Worm (Caenorhabditis elegans): Measurements from ENCODE around the gene col-73.

- TF ChIP-seq nhr-28 (tag; optimal IDR thresholded peaks at IDR 0.05), result no peak
- peak; percentile 90 for TF ChIP-seq elt-1 (tag; optimal IDR thresholded peaks at IDR 0.05)
Observed at ce11 chrII:4856113-4856512, 16.8 kb downstream of the col-73 start.
